Worm (Caenorhabditis elegans): ENCODE data around the gene C10C5.7.
A peak's percentile ranks its signal among the peaks of the same experiment; 100 is the strongest.

The C10C5.7 gene

ce11 chrIV:9384826-9385225 is at the start of gene C10C5.7:
Gene C10C5.7 (plus strand): TSS chrIV:9385126.
- TF ChIP-seq pha-4 (tag; optimal IDR thresholded peaks at IDR 0.05) (no peak), fkh-6 (tag; optimal IDR thresholded peaks at IDR 0.05) (no peak), eyg-1 (tag; optimal IDR thresholded peaks at IDR 0.05) (no peak), C08G9.2 (tag; optimal IDR thresholded peaks at IDR 0.05) (no peak), rnt-1 (tag; optimal IDR thresholded peaks at IDR 0.05) (no peak), unc-55 (GFP tag; optimal IDR thresholded peaks at IDR 0.05) (no peak), nhr-11 (tag; optimal IDR thresholded peaks at IDR 0.05) (no peak), ref-2 (tag; optimal IDR thresholded peaks at IDR 0.05) (no peak), odd-2 (tag; optimal IDR thresholded peaks at IDR 0.05) (no peak), syd-9 (tag; optimal IDR thresholded peaks at IDR 0.05) (no peak), unc-86 (tag; optimal IDR thresholded peaks at IDR 0.05) (no peak), mec-3 (tag; optimal IDR thresholded peaks at IDR 0.05; ENCODE audit: borderline replicate concordance) (no peak), ceh-18 (tag; optimal IDR thresholded peaks at IDR 0.05) (no peak), pros-1 (tag; optimal IDR thresholded peaks at IDR 0.05) (no peak), che-1 (tag; optimal IDR thresholded peaks at IDR 0.05) (no peak), elt-4 (tag; optimal IDR thresholded peaks at IDR 0.05) (no peak), fkh-10 (GFP tag; optimal IDR thresholded peaks at IDR 0.05) (no peak)

- no peak for TF ChIP-seq che-1 (tag; optimal IDR thresholded peaks at IDR 0.05)
- no peak for TF ChIP-seq ceh-9 (tag; optimal IDR thresholded peaks at IDR 0.05)
- no peak for TF ChIP-seq ahr-1 (tag; optimal IDR thresholded peaks at IDR 0.05)
- TF ChIP-seq hlh-6 (tag; optimal IDR thresholded peaks at IDR 0.05), result no peak
- no peak for TF ChIP-seq ceh-14 (tag; optimal IDR thresholded peaks at IDR 0.05)
- no peak for TF ChIP-seq lim-6 (tag; optimal IDR thresholded peaks at IDR 0.05)
- no peak for TF ChIP-seq eyg-1 (tag; optimal IDR thresholded peaks at IDR 0.05)
Measured at ce11 chrIV:9335552-9336251, 49.2 kb upstream of the C10C5.7 start, which contains the start of the genes coa-4 and T20D3.14. Gene coa-4 (minus strand): TSS chrIV:9335602. Gene T20D3.14 (minus strand): TSS chrIV:9335909.

- TF ChIP-seq pros-1 (tag; optimal IDR thresholded peaks at IDR 0.05) (no peak), ceh-19 (GFP tag; optimal IDR thresholded peaks at IDR 0.05) (no peak), fax-1 (tag; optimal IDR thresholded peaks at IDR 0.05) (no peak), tbx-2 (tag; optimal IDR thresholded peaks at IDR 0.05) (peak; percentile 7), syd-9 (tag; optimal IDR thresholded peaks at IDR 0.05) (no peak), sox-4 (tag; optimal IDR thresholded peaks at IDR 0.05) (no peak), sox-2 (GFP tag; IDR thresholded peaks at IDR 0.05) (no peak), hlh-13 (GFP tag; optimal IDR thresholded peaks at IDR 0.05) (no peak), ceh-2 (tag; optimal IDR thresholded peaks at IDR 0.05) (peak; percentile 7), fkh-6 (tag; optimal IDR thresholded peaks at IDR 0.05) (no peak), pha-4 (tag; optimal IDR thresholded peaks at IDR 0.05) (no peak), hlh-30 (tag; optimal IDR thresholded peaks at IDR 0.05; ENCODE audit: insufficient read depth) (no peak), ceh-48 (tag; optimal IDR thresholded peaks at IDR 0.05) (no peak), ama-1 (optimal IDR thresholded peaks at IDR 0.05) (no peak), tbx-7 (tag; optimal IDR thresholded peaks at IDR 0.05) (no peak)
Measured at ce11 chrIV:9336538-9337090, 48.3 kb upstream of the C10C5.7 start, which contains the start of gene T20D3.5. Gene T20D3.5 (plus strand): TSS chrIV:9337040.

ce11 chrIV:9339205-9339604 is 45.7 kb upstream of the C10C5.7 start, which contains the start of gene T20D3.6:
Gene T20D3.6 (minus strand): TSS chrIV:9339305.
- TF ChIP-seq ceh-34 (tag; optimal IDR thresholded peaks at IDR 0.05), result no peak
- no peak for TF ChIP-seq hlh-6 (tag; optimal IDR thresholded peaks at IDR 0.05)
- TF ChIP-seq ceh-6 (GFP tag; optimal IDR thresholded peaks at IDR 0.05), result no peak
- no peak for TF ChIP-seq lin-11 (tag; optimal IDR thresholded peaks at IDR 0.05)
- TF ChIP-seq sox-4 (tag; optimal IDR thresholded peaks at IDR 0.05), result no peak
- no peak for TF ChIP-seq C38D4.7 (GFP tag; optimal IDR thresholded peaks at IDR 0.05)
- TF ChIP-seq fkh-6 (tag; optimal IDR thresholded peaks at IDR 0.05), result no peak
- TF ChIP-seq tbx-2 (tag; optimal IDR thresholded peaks at IDR 0.05), result no peak
- TF ChIP-seq lim-6 (tag; optimal IDR thresholded peaks at IDR 0.05), result no peak
- TF ChIP-seq hlh-13 (GFP tag; optimal IDR thresholded peaks at IDR 0.05), result no peak
- no peak for TF ChIP-seq ceh-48 (tag; optimal IDR thresholded peaks at IDR 0.05)
- TF ChIP-seq F13H6.1 (tag; optimal IDR thresholded peaks at IDR 0.05), result no peak

All from whole organism, late embryonic.